Worm (Caenorhabditis elegans): Measurements from ENCODE around the gene bus-8B.

bus-8B gene

DNA sequence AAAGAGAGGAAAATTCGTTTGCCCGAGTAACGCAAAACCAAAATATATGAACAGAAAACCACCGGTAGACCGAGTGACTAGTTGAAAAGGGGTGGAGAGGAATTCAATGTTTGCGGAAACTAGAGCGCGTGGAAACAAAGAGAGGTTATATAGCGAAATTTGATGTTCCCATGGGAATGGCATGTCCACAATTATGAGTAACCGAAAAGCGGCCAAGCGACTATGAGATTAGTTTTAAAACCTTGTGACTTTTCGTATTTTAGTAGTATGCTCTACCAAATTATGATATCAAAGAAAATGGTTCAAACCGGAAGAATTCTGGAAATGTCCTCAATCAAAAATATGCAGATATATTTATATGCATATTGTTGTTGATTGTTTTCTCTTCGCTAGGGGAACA is 19.6 kb downstream of the bus-8B start:
- TF ChIP-seq nfya-1 (tag; optimal IDR thresholded peaks at IDR 0.05; ENCODE audit: borderline replicate concordance, insufficient read depth) (no peak), mes-4 (tag; optimal IDR thresholded peaks at IDR 0.05) (no peak), efl-1 (GFP tag; optimal IDR thresholded peaks at IDR 0.05) (no peak), bed-2 (GFP tag; IDR thresholded peaks at IDR 0.05) (no peak), lsy-27 (tag; optimal IDR thresholded peaks at IDR 0.05; ENCODE audit: borderline replicate concordance, insufficient read depth) (no peak)

DNA sequence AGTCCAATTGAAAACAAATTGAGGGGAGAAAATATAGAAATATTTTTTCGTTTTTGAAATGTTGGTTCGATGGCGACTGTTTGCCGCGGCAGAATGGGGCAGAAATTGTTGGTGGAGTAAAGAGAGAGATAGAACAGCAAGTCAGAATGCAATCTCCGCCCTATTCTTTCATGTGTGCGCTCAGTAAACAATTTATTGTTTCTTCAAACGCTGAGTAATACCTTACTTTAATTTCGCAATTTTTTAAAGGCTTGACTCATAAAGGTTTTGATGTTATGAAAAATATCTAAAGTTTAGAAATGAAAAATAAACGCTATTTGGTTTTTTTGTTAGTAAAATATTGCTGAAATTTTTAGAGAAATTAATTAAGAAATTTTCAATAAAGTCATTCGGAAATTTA is 21.2 kb downstream of the bus-8B start:
- TF ChIP-seq dox-1 (GFP tag; IDR thresholded peaks at IDR 0.05) = no peak
- no peak for TF ChIP-seq efl-1 (GFP tag; optimal IDR thresholded peaks at IDR 0.05)
- TF ChIP-seq cebp-1 (GFP tag; IDR thresholded peaks at IDR 0.05) = peak; percentile 32; the same call in 1 of the 2 replicates
- peak; percentile 72 for TF ChIP-seq cebp-1 (tag; optimal IDR thresholded peaks at IDR 0.05)

DNA sequence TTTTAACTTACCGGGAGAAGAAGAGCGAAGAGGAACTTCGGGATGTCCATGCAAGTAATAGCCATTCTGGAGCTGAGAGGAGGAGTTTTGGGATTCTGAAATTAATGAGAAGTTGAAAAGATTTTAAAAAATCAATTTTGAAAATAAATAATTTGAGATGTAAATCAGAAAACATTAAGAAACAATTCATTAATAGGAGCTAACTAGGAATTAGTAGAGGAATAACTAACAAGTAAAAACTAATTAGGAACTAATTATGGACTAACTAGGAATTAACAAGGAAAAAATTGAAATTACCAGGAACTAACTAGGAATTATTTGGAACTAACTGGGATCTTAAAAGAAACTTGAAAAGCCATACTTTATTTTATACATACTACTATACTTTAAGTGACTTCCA is 21.9 kb downstream of the bus-8B start, which contains the start of gene T23F2.4:
TSS of gene T23F2.4 (minus strand) at position 101 of the 400 bp plus-strand sequence.
- TF ChIP-seq lin-26 (GFP tag; IDR thresholded peaks at IDR 0.05) = no peak
- no peak for TF ChIP-seq ztf-25 (GFP tag; IDR thresholded peaks at IDR 0.05)
- no peak for TF ChIP-seq snpc-4 (GFP tag; optimal IDR thresholded peaks at IDR 0.05)
- TF ChIP-seq snpc-4 (tag; optimal IDR thresholded peaks at IDR 0.05) = no peak
- no peak for TF ChIP-seq T26A5.8 (tag; optimal IDR thresholded peaks at IDR 0.05)
- no peak for TF ChIP-seq ceh-100 (GFP tag; IDR thresholded peaks at IDR 0.05)
- no peak for TF ChIP-seq hsf-1 (GFP tag; IDR thresholded peaks at IDR 0.05)
- TF ChIP-seq madf-8 (GFP tag; conservative IDR thresholded peaks at IDR 0.05) = no peak
- no peak for TF ChIP-seq B0035.1 (tag; optimal IDR thresholded peaks at IDR 0.05)
- TF ChIP-seq F37B4.10 (GFP tag; IDR thresholded peaks at IDR 0.05) = no peak
- no peak for TF ChIP-seq hrde-1 (tag; optimal IDR thresholded peaks at IDR 0.05; ENCODE audit: borderline replicate concordance)
- TF ChIP-seq ztf-3 (GFP tag; optimal IDR thresholded peaks at IDR 0.05) = no peak
- TF ChIP-seq B0019.2 (GFP tag; conservative IDR thresholded peaks at IDR 0.05) = no peak

DNA sequence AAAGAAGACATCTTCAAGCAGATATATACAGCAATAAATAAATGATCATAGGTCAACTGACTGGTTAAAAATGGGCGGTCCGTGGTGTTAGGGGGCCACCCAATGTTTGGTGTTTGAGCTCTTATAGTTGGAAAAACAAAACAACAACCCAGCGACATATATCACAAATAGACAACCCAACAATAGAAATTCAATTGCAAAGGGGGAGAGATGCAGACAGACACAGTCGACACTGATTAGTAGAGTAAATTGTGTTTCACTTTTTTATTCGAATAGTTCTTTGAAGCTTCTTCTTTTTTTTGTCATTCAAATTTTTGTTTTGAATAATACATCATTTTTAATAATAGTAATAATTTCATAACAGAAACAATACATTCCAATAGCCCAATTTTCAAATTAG is 22.3 kb downstream of the bus-8B start:
- TF ChIP-seq mxl-1 (tag; optimal IDR thresholded peaks at IDR 0.05) (no peak), F57A8.1 (GFP tag; optimal IDR thresholded peaks at IDR 0.05) (no peak), T26A5.8 (tag; optimal IDR thresholded peaks at IDR 0.05) (no peak), ztf-3 (GFP tag; optimal IDR thresholded peaks at IDR 0.05) (no peak)

DNA sequence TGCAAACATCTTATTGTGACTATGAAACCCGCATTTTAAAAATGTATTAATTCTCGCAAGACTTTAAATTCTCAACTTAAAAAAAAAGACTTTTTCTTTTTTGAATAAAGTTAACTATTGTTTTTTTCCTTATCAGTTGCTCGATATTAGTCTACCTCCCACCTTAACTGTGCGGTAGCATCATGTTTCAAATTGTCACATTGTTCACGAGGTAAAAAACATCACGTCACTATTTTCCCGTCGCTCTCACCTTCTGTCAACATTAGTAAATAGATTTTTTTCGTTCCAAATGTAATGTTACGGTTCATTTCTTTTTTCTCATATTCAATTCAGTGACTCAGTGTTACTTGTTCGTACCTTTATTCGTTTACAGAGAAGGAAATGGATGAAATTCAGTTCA is 23.2 kb downstream of the bus-8B start:
- TF ChIP-seq die-1 (tag; optimal IDR thresholded peaks at IDR 0.05) (no peak), K11D2.4 (GFP tag; IDR thresholded peaks at IDR 0.05) (no peak), B0261.1 (tag; optimal IDR thresholded peaks at IDR 0.05) (no peak), lsl-1 (GFP tag; optimal IDR thresholded peaks at IDR 0.05) (no peak), zfh-2 (GFP tag; conservative IDR thresholded peaks at IDR 0.05) (no peak), T26A5.8 (tag; optimal IDR thresholded peaks at IDR 0.05) (no peak), F33H1.4 (GFP tag; IDR thresholded peaks at IDR 0.05) (no peak), atf-7 (tag; optimal IDR thresholded peaks at IDR 0.05) (no peak), F55B11.4 (tag; optimal IDR thresholded peaks at IDR 0.05; ENCODE audit: borderline replicate concordance, insufficient read depth) (no peak), F49E8.2 (tag; optimal IDR thresholded peaks at IDR 0.05; ENCODE audit: insufficient read depth) (no peak), nhr-179 (tag; optimal IDR thresholded peaks at IDR 0.05) (no peak), attf-5 (GFP tag; optimal IDR thresholded peaks at IDR 0.05) (no peak), F52B5.7 (tag; optimal IDR thresholded peaks at IDR 0.05) (no peak), dox-1 (GFP tag; IDR thresholded peaks at IDR 0.05) (no peak), egl-44 (GFP tag; IDR thresholded peaks at IDR 0.05) (no peak), hlh-12 (tag; optimal IDR thresholded peaks at IDR 0.05) (no peak)

Data from whole organism, young adult.